Fruit fly (Drosophila melanogaster): ENCODE measurements around the gene Rpt2.
A peak's percentile ranks its signal among the peaks of the same experiment; 100 is the strongest.

Gene Rpt2

DNA sequence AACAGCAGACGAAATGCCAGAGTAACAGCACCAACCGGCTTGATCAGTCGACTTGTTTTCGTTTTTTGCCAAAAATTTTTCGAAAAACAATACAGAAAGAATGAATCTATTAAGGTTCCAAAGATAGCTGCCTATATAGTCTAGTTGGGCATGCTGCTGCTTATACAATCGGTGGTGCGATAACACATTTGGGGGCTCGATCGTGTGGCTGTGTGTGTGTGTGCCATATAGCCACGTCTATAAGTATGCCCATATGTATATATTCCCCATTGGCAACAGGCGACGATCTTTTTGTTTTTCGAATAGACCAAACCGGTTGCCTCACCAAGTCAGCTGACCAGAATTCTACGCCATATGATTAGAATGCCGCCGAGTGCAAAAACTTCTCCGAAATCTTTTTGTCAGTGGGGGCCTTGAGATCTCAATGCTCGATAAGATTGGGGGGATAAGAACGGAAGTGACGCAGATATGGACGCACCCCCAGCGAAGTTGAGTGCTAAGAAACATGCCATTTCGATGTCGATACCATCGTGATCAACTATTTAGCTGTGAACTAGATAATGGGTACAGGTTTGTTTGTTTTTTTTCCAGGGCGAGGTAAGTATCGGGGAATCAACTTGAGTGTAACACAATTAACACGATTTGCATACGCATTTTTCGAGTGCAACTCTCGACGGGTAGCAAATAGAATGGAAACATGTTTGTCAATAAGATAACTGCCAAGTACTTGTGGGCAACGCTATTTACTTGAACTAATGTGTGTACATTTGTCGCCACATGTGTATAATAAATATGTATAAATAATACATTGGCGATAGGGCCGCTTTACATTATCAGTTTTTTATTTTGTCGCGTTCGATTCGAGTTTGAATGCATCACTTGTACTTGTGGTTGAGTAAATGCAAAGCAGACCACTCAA lies 8.8 kb upstream of the Rpt2 start:
- peak; percentile 99 for TF ChIP-seq kay (GFP tag; ENCODE audit: borderline replicate concordance)
- peak; percentile 87 for TF ChIP-seq Mnt (GFP tag; optimal IDR thresholded peaks at IDR 0.05)
- no peak for TF ChIP-seq tj (GFP tag; optimal IDR thresholded peaks at IDR 0.05)
- peak; percentile 85 for TF ChIP-seq CG1620 (GFP tag; optimal IDR thresholded peaks at IDR 0.05)
- peak; percentile 92 for TF ChIP-seq CG7101 (tag; optimal IDR thresholded peaks at IDR 0.05)
- TF ChIP-seq CG12768 (GFP tag; optimal IDR thresholded peaks at IDR 0.05), result peak; percentile 97
- peak; percentile 98 for TF ChIP-seq cic (GFP tag; optimal IDR thresholded peaks at IDR 0.05)
- peak; percentile 91 for TF ChIP-seq Clk (GFP tag; optimal IDR thresholded peaks at IDR 0.05)
- TF ChIP-seq CG33017 (tag; optimal IDR thresholded peaks at IDR 0.05), result peak; percentile 86
- no peak for TF ChIP-seq cnc (optimal IDR thresholded peaks at IDR 0.05)
- TF ChIP-seq CG5204 (GFP tag; optimal IDR thresholded peaks at IDR 0.05), result no peak
- no peak for TF ChIP-seq toe (GFP tag; optimal IDR thresholded peaks at IDR 0.05)
- peak; percentile 78 for TF ChIP-seq CG14711 (tag; optimal IDR thresholded peaks at IDR 0.05)
- peak; percentile 97 for TF ChIP-seq Crg-1 (GFP tag; optimal IDR thresholded peaks at IDR 0.05)
- TF ChIP-seq Hr96 (GFP tag; optimal IDR thresholded peaks at IDR 0.05), result peak; percentile 57
- TF ChIP-seq bab1 (GFP tag; optimal IDR thresholded peaks at IDR 0.05), result no peak
- peak; percentile 94 for TF ChIP-seq CG7045 (GFP tag; optimal IDR thresholded peaks at IDR 0.05)
- peak; percentile 83 for TF ChIP-seq CG11617 (GFP tag; optimal IDR thresholded peaks at IDR 0.05)
- TF ChIP-seq pad (GFP tag; optimal IDR thresholded peaks at IDR 0.05), result peak; percentile 81
- peak; percentile 98 for TF ChIP-seq ovo (GFP tag; optimal IDR thresholded peaks at IDR 0.05)

DNA sequence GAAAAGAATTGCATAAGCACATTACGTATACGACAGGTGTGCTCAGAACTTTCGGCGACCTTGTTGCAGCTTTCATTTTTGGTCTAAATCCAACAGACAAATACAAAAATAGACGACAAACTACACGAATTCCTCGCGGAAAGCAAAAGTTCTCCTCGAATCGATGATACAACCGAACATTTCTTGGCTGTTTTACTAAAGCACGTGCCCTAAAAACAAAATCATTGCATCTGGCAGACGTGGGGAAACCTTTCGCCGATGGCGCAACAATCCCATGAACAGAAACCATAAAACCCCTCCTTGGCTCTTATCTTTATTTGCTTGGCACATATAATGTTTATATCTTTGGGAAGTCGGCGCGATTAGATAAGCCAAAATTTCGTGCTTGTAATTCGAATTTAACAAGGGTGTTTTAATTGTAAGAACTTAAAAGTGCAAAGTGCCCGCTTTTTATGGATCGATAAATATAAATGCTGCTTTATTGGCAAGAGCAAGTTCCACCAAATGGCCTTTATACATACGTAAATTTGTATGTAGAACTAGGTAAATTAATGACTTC lies 7.3 kb upstream of the Rpt2 start:
- TF ChIP-seq Clk (GFP tag; optimal IDR thresholded peaks at IDR 0.05), result no peak
- TF ChIP-seq bab1 (GFP tag; optimal IDR thresholded peaks at IDR 0.05), result no peak
- no peak for TF ChIP-seq ovo (GFP tag; optimal IDR thresholded peaks at IDR 0.05)
- no peak for TF ChIP-seq tj (GFP tag; optimal IDR thresholded peaks at IDR 0.05)
- TF ChIP-seq Mnt (GFP tag; optimal IDR thresholded peaks at IDR 0.05), result peak; percentile 37
- no peak for TF ChIP-seq Crg-1 (GFP tag; optimal IDR thresholded peaks at IDR 0.05)
- peak; percentile 65 for TF ChIP-seq CG33017 (tag; optimal IDR thresholded peaks at IDR 0.05)
- peak; percentile 54 for TF ChIP-seq pad (GFP tag; optimal IDR thresholded peaks at IDR 0.05)
- peak; percentile 29 for TF ChIP-seq CG7045 (GFP tag; optimal IDR thresholded peaks at IDR 0.05)
- TF ChIP-seq cic (GFP tag; optimal IDR thresholded peaks at IDR 0.05), result peak; percentile 63
- peak; percentile 54 for TF ChIP-seq CG11617 (GFP tag; optimal IDR thresholded peaks at IDR 0.05)
- peak; percentile 52 for TF ChIP-seq CG12768 (GFP tag; optimal IDR thresholded peaks at IDR 0.05)
- no peak for TF ChIP-seq CG5204 (GFP tag; optimal IDR thresholded peaks at IDR 0.05)

DNA sequence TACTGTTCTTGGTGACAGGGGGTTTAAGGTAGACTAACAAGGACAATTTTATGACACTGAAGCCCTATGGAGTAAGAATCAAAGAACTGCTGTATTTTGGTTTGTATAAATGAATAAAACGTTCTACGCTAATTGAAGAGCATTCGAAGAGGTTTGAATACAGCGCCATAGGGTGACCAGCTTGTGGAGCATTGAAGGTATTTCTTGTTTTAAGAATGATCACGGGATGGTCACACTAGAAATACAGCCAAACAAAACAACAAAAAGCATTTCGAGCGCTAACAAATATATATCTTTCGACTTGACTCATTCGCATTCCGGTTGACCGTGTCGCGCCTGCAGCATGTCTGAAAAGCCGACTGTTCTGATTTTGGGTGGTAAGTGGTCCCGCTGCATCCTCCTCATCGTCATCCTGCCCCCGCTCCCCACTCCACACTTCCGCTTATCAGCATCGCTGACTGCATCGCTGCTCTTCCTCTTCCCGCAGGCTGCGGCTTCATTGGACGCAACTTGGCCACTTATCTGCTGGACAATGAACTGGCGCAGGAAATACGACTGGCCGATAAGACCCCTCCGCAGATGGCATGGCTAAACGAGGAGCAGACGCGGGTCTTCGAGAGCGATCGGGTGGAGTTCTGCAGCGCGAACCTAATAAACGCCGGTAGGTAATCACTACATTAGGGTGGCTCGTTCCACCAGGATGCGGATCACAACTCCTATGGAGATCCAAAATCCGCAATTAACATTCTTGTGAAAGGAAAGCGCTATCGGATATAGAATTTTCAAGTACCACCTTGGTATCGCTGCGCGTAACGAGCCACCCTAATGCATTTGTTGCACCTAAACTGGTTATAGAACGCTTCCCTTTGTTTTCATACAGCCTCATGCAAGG lies 2.6 kb upstream of the Rpt2 start, which contains the start of gene CG5854:
Gene CG5854, plus strand, starts transcription at position 229 of the 892 bp plus-strand sequence.
- TF ChIP-seq CG11617 (GFP tag; optimal IDR thresholded peaks at IDR 0.05), result peak; percentile 58
- TF ChIP-seq Crg-1 (GFP tag; optimal IDR thresholded peaks at IDR 0.05), result peak; percentile 30
- peak; percentile 86 for TF ChIP-seq CG33017 (tag; optimal IDR thresholded peaks at IDR 0.05)
- TF ChIP-seq CG5204 (GFP tag; optimal IDR thresholded peaks at IDR 0.05), result no peak
- TF ChIP-seq kay (GFP tag; ENCODE audit: borderline replicate concordance), result no peak
- TF ChIP-seq CG1620 (GFP tag; optimal IDR thresholded peaks at IDR 0.05), result no peak
- peak; percentile 71 for TF ChIP-seq CG7101 (tag; optimal IDR thresholded peaks at IDR 0.05)
- TF ChIP-seq ovo (GFP tag; optimal IDR thresholded peaks at IDR 0.05), result no peak
- peak; percentile 32 for TF ChIP-seq pad (GFP tag; optimal IDR thresholded peaks at IDR 0.05)
- TF ChIP-seq tj (GFP tag; optimal IDR thresholded peaks at IDR 0.05), result peak; percentile 19
- TF ChIP-seq toe (GFP tag; optimal IDR thresholded peaks at IDR 0.05), result no peak
- no peak for TF ChIP-seq cnc (optimal IDR thresholded peaks at IDR 0.05)
- TF ChIP-seq bab1 (GFP tag; optimal IDR thresholded peaks at IDR 0.05), result peak; percentile 63
- TF ChIP-seq CG14711 (tag; optimal IDR thresholded peaks at IDR 0.05), result peak; percentile 75
- peak; percentile 60 for TF ChIP-seq Mnt (GFP tag; optimal IDR thresholded peaks at IDR 0.05)
- no peak for TF ChIP-seq Hr96 (GFP tag; optimal IDR thresholded peaks at IDR 0.05)
- peak; percentile 61 for TF ChIP-seq cic (GFP tag; optimal IDR thresholded peaks at IDR 0.05)
- TF ChIP-seq CG7045 (GFP tag; optimal IDR thresholded peaks at IDR 0.05), result peak; percentile 25
- peak; percentile 28 for TF ChIP-seq CG12768 (GFP tag; optimal IDR thresholded peaks at IDR 0.05)
- no peak for TF ChIP-seq Clk (GFP tag; optimal IDR thresholded peaks at IDR 0.05)

DNA sequence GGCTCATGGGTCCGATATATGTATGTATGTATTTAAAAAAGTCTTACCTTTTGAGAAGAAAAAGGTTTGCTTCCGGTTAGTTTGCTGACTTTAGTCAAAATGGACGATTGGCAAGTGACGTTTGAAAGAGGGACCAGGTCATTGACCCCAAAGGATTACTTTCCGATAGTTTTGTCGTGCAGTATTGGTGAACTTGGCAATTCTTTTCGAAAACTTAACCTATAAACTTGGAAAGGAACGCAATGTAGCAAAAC lies 2.0 kb upstream of the Rpt2 start, which contains the start of gene RpS19b:
Gene RpS19b, minus strand, starts transcription at position 101 of the 254 bp plus-strand sequence.
- TF ChIP-seq CG14711 (tag; optimal IDR thresholded peaks at IDR 0.05) (no peak), Hr96 (GFP tag; optimal IDR thresholded peaks at IDR 0.05) (no peak), pad (GFP tag; optimal IDR thresholded peaks at IDR 0.05) (no peak), ovo (GFP tag; optimal IDR thresholded peaks at IDR 0.05) (no peak), Clk (GFP tag; optimal IDR thresholded peaks at IDR 0.05) (no peak), CG12768 (GFP tag; optimal IDR thresholded peaks at IDR 0.05) (no peak), CG5204 (GFP tag; optimal IDR thresholded peaks at IDR 0.05) (no peak), CG7045 (GFP tag; optimal IDR thresholded peaks at IDR 0.05) (no peak), CG1620 (GFP tag; optimal IDR thresholded peaks at IDR 0.05) (no peak), Mnt (GFP tag; optimal IDR thresholded peaks at IDR 0.05) (no peak), CG7101 (tag; optimal IDR thresholded peaks at IDR 0.05) (no peak), tj (GFP tag; optimal IDR thresholded peaks at IDR 0.05) (no peak)

All from whole organism, adult.